Worm (Caenorhabditis elegans) whole organism, mixed stage, embryonic: ENCODE data around the gene T08A11.1.
A peak's percentile ranks its signal among the peaks of the same experiment; 100 is the strongest.

Experiments
- M03D4.4 ChIP-seq: sonication (generic microtip); optimal IDR thresholded peaks from 2 replicates; lab custom pipeline; 2017; ENCODE audit warnings: mild to moderate bottlenecking, missing genetic modification characterization, missing compliant biosample characterization
- bed-3 ChIP-seq: fragments of 200-800 bp; sonication (Bioruptor generic); optimal IDR thresholded peaks from 3 replicates; lab custom pipeline; 2018; ENCODE audit warnings: mild to moderate bottlenecking, missing genetic modification characterization, moderate library complexity, missing compliant biosample characterization
- blmp-1 ChIP-seq: fragments of 150-350 bp; optimal IDR thresholded peaks from 2 replicates; lab custom pipeline; 2014; ENCODE audit warnings: missing biosample characterization, missing genetic modification characterization
- ceh-39 ChIP-seq: fragments of 150-350 bp; optimal IDR thresholded peaks from 2 replicates; lab custom pipeline; 2014; ENCODE audit warnings: missing biosample characterization, missing genetic modification characterization
- ceh-43 ChIP-seq: fragments of 200-800 bp; sonication (Bioruptor generic); optimal IDR thresholded peaks from 2 replicates; lab custom pipeline; 2018; ENCODE audit warnings: mild to moderate bottlenecking, missing genetic modification characterization, moderate library complexity, missing compliant biosample characterization
- ceh-83 ChIP-seq: fragments of 200-800 bp; sonication (Bioruptor generic); optimal IDR thresholded peaks from 2 replicates; lab custom pipeline; 2018; ENCODE audit warnings: mild to moderate bottlenecking, missing genetic modification characterization, missing compliant biosample characterization
- ces-1 ChIP-seq: fragments of 150-350 bp; optimal IDR thresholded peaks from 2 replicates; lab custom pipeline; 2014; ENCODE audit warnings: missing biosample characterization, missing genetic modification reagents, missing genetic modification characterization
- cnd-1 ChIP-seq: fragments of 200-800 bp; sonication (Bioruptor generic); optimal IDR thresholded peaks from 2 replicates; lab custom pipeline; 2018; ENCODE audit warnings: mild to moderate bottlenecking, missing genetic modification characterization, missing compliant biosample characterization
- drap-1 ChIP-seq: fragments of 200-800 bp; sonication (Bioruptor generic); optimal IDR thresholded peaks from 3 replicates; lab custom pipeline; 2018; ENCODE audit warnings: mild to moderate bottlenecking, missing genetic modification characterization, missing compliant biosample characterization
- elt-1 ChIP-seq: sonication (generic microtip); optimal IDR thresholded peaks from 2 replicates; lab custom pipeline; 2017; ENCODE audit warnings: missing genetic modification characterization, mild to moderate bottlenecking, missing compliant biosample characterization, antibody characterized with exemption, moderate library complexity, borderline replicate concordance; ENCODE audit not compliant: insufficient read depth
- elt-3 ChIP-seq: fragments of 150-350 bp; optimal IDR thresholded peaks from 2 replicates; lab custom pipeline; 2014; ENCODE audit warnings: missing biosample characterization, missing genetic modification characterization
- flh-1 ChIP-seq: fragments of 200-800 bp; sonication (Bioruptor generic); optimal IDR thresholded peaks from 2 replicates; lab custom pipeline; 2018; ENCODE audit warnings: mild to moderate bottlenecking, missing genetic modification characterization, moderate library complexity, missing compliant biosample characterization
- ham-2 ChIP-seq: fragments of 200-800 bp; sonication (Bioruptor generic); optimal IDR thresholded peaks from 2 replicates; lab custom pipeline; 2018; ENCODE audit warnings: mild to moderate bottlenecking, missing genetic modification characterization, missing compliant biosample characterization
- hlh-1 ChIP-seq: fragments of 150-350 bp; optimal IDR thresholded peaks from 2 replicates; lab custom pipeline; 2014; ENCODE audit warnings: missing biosample characterization, missing genetic modification reagents, missing genetic modification characterization
- lin-13 ChIP-seq: fragments of 150-350 bp; optimal IDR thresholded peaks from 2 replicates; lab custom pipeline; 2014; ENCODE audit warnings: missing biosample characterization, missing genetic modification characterization
- lin-32 ChIP-seq: fragments of 200-800 bp; sonication (Bioruptor generic); optimal IDR thresholded peaks from 2 replicates; lab custom pipeline; 2018; ENCODE audit warnings: mild to moderate bottlenecking, missing genetic modification characterization, missing compliant biosample characterization
- lsy-2 ChIP-seq: fragments of 150-350 bp; optimal IDR thresholded peaks from 2 replicates; lab custom pipeline; 2014; ENCODE audit warnings: missing biosample characterization, missing genetic modification characterization
- mab-5 ChIP-seq: fragments of 150-350 bp; optimal IDR thresholded peaks from 2 replicates; lab custom pipeline; 2014; ENCODE audit warnings: missing biosample characterization, missing genetic modification characterization
- mep-1 ChIP-seq: fragments of 150-350 bp; optimal IDR thresholded peaks from 2 replicates; lab custom pipeline; 2017; ENCODE audit warnings: missing biosample characterization, missing genetic modification reagents, missing genetic modification characterization, inconsistent platforms
- mls-2 ChIP-seq: sonication (generic microtip); optimal IDR thresholded peaks from 2 replicates; lab custom pipeline; 2016; ENCODE audit warnings: mild to moderate bottlenecking, missing genetic modification characterization, moderate library complexity, missing compliant biosample characterization
- nhr-12 ChIP-seq: fragments of 150-350 bp; optimal IDR thresholded peaks from 2 replicates; lab custom pipeline; 2014; ENCODE audit warnings: missing biosample characterization, missing genetic modification characterization
- nhr-2 ChIP-seq: fragments of 150-350 bp; optimal IDR thresholded peaks from 2 replicates; lab custom pipeline; 2014; ENCODE audit warnings: missing biosample characterization, missing genetic modification characterization
- nhr-237 ChIP-seq: fragments of 150-350 bp; optimal IDR thresholded peaks from 2 replicates; lab custom pipeline; 2014; ENCODE audit warnings: missing biosample characterization, missing genetic modification characterization
- nhr-28 ChIP-seq: fragments of 150-350 bp; optimal IDR thresholded peaks from 2 replicates; lab custom pipeline; 2014; ENCODE audit warnings: missing biosample characterization, missing genetic modification characterization
- nhr-76 ChIP-seq: sonication (generic microtip); optimal IDR thresholded peaks from 2 replicates; lab custom pipeline; 2017; ENCODE audit warnings: missing biosample characterization, missing genetic modification characterization
- pha-4 ChIP-seq: fragments of 150-350 bp; optimal IDR thresholded peaks from 2 replicates; lab custom pipeline; 2018; ENCODE audit warnings: missing biosample characterization, missing genetic modification reagents, missing genetic modification characterization
- sem-2 ChIP-seq: fragments of 200-800 bp; sonication (Bioruptor generic); optimal IDR thresholded peaks from 2 replicates; lab custom pipeline; 2018; ENCODE audit warnings: mild to moderate bottlenecking, missing genetic modification characterization, missing compliant biosample characterization
- snpc-4 ChIP-seq: fragments of 150-350 bp; optimal IDR thresholded peaks from 2 replicates; lab custom pipeline; 2014; ENCODE audit warnings: missing biosample characterization, missing genetic modification characterization
- sptf-1 ChIP-seq: sonication (generic microtip); optimal IDR thresholded peaks from 2 replicates; lab custom pipeline; 2017; ENCODE audit warnings: mild to moderate bottlenecking, missing genetic modification characterization, moderate library complexity, missing compliant biosample characterization
- tbx-8 ChIP-seq: fragments of 200-800 bp; sonication (Bioruptor generic); optimal IDR thresholded peaks from 2 replicates; lab custom pipeline; 2018; ENCODE audit warnings: mild to moderate bottlenecking, missing genetic modification characterization, moderate library complexity, missing compliant biosample characterization
- unc-120 ChIP-seq: sonication (generic microtip); optimal IDR thresholded peaks from 2 replicates; lab custom pipeline; 2017; ENCODE audit warnings: missing genetic modification characterization, missing compliant biosample characterization; ENCODE audit not compliant: poor library complexity, severe bottlenecking
- unc-39 ChIP-seq: fragments of 150-350 bp; optimal IDR thresholded peaks from 2 replicates; lab custom pipeline; 2014; ENCODE audit warnings: missing biosample characterization, missing genetic modification characterization
- unc-62 ChIP-seq: fragments of 150-350 bp; optimal IDR thresholded peaks from 2 replicates; lab custom pipeline; 2014; ENCODE audit warnings: missing biosample characterization, missing genetic modification reagents, missing genetic modification characterization
- zip-8 ChIP-seq: fragments of 150-350 bp; optimal IDR thresholded peaks from 2 replicates; lab custom pipeline; 2014; ENCODE audit warnings: missing biosample characterization, missing genetic modification characterization
- ztf-11 ChIP-seq: fragments of 150-350 bp; optimal IDR thresholded peaks from 2 replicates; lab custom pipeline; 2014; ENCODE audit warnings: missing biosample characterization, missing genetic modification characterization

The T08A11.1 gene

ce11 chrIII:4283175-4283574 lies 20.2 kb upstream of the T08A11.1 start:
- no peak for TF ChIP-seq nhr-12 (tag; lab: Kevin White, UChicago)
- peak; percentile 81 for TF ChIP-seq unc-120 (tag; lab: Kevin White, UChicago)
- peak; percentile 10 for TF ChIP-seq ces-1
- TF ChIP-seq unc-62 (GFP tag; lab: Kevin White, UChicago), result peak; percentile 73
- no peak for TF ChIP-seq sptf-1
- no peak for TF ChIP-seq lin-32 (GFP tag; lab: Kevin White, UChicago)
- TF ChIP-seq hlh-1 (tag; lab: Kevin White, UChicago), result peak; percentile 99
- TF ChIP-seq snpc-4 (tag; lab: Kevin White, UChicago), result no peak

- no peak for TF ChIP-seq bed-3 (GFP tag; lab: Kevin White, UChicago)
- TF ChIP-seq nhr-28 (tag; lab: Kevin White, UChicago), result no peak
- peak; percentile 64 for TF ChIP-seq lin-13 (tag; lab: Kevin White, UChicago)
- peak; percentile 97 for TF ChIP-seq unc-120 (tag; lab: Kevin White, UChicago)
- peak; percentile 86 for TF ChIP-seq nhr-12 (tag; lab: Kevin White, UChicago)
- TF ChIP-seq nhr-237 (tag; lab: Kevin White, UChicago), result peak; percentile 79
- peak; percentile 98 for TF ChIP-seq ham-2 (GFP tag; lab: Kevin White, UChicago)
- no peak for TF ChIP-seq elt-3
- TF ChIP-seq pha-4, result peak; percentile 92
- TF ChIP-seq ztf-11 (tag; lab: Kevin White, UChicago), result peak; percentile 81
- no peak for TF ChIP-seq blmp-1 (tag; lab: Kevin White, UChicago)
- peak; percentile 40 for TF ChIP-seq flh-1
- peak; percentile 65 for TF ChIP-seq nhr-2
- TF ChIP-seq ces-1, result peak; percentile 91
- peak; percentile 60 for TF ChIP-seq unc-39 (tag; lab: Kevin White, UChicago)
- peak; percentile 99 for TF ChIP-seq unc-62 (GFP tag; lab: Kevin White, UChicago)
- no peak for TF ChIP-seq sem-2 (GFP tag; lab: Kevin White, UChicago)
- peak; percentile 94 for TF ChIP-seq mep-1 (tag; lab: Kevin White, UChicago)
- peak; percentile 73 for TF ChIP-seq hlh-1 (tag; lab: Kevin White, UChicago)
- TF ChIP-seq mls-2, result peak; percentile 93
- peak; percentile 93 for TF ChIP-seq ceh-39 (tag; lab: Kevin White, UChicago)
- TF ChIP-seq sptf-1, result peak; percentile 74
- peak; percentile 84 for TF ChIP-seq drap-1 (GFP tag; lab: Kevin White, UChicago)
- peak; percentile 68 for TF ChIP-seq lsy-2 (tag; lab: Kevin White, UChicago)
- peak; percentile 69 for TF ChIP-seq ceh-43
- peak; percentile 61 for TF ChIP-seq tbx-8 (GFP tag; lab: Kevin White, UChicago)
- peak; percentile 80 for TF ChIP-seq cnd-1 (tag; lab: Kevin White, UChicago)
- TF ChIP-seq ceh-83 (GFP tag; lab: Kevin White, UChicago), result no peak
- peak; percentile 48 for TF ChIP-seq elt-1
- no peak for TF ChIP-seq lin-32 (GFP tag; lab: Kevin White, UChicago)
- TF ChIP-seq nhr-76 (tag; lab: Kevin White, UChicago), result no peak
- no peak for TF ChIP-seq zip-8 (tag; lab: Kevin White, UChicago)
- TF ChIP-seq M03D4.4 (tag; lab: Kevin White, UChicago), result peak; percentile 81
- no peak for TF ChIP-seq snpc-4 (tag; lab: Kevin White, UChicago)
- no peak for TF ChIP-seq mab-5 (tag; lab: Kevin White, UChicago)
These were observed 19.1 kb upstream of the T08A11.1 start for ce11 chrIII:4281955-4282618.
